Fruit fly (Drosophila melanogaster) whole organism, embryonic: Measurements from ENCODE around the gene CG15213.

Experiments used
- Antp ChIP-seq: fragments of 200-800 bp; sonication (Bioruptor generic); optimal IDR thresholded peaks from 3 replicates; lab custom pipeline; 2016; ENCODE audit warnings: missing biosample characterization, missing genetic modification characterization
- CG10209 ChIP-seq: fragments of 200-800 bp; sonication (Bioruptor generic); optimal IDR thresholded peaks from 3 replicates; lab custom pipeline; 2017; ENCODE audit warnings: missing biosample characterization, mild to moderate bottlenecking, missing genetic modification characterization, missing genetic modification reagents
- CG10543 ChIP-seq: fragments of 200-800 bp; sonication (Bioruptor generic); optimal IDR thresholded peaks from 3 replicates; lab custom pipeline; 2017; ENCODE audit warnings: missing biosample characterization, mild to moderate bottlenecking, missing genetic modification characterization, moderate library complexity
- CG10959 ChIP-seq: fragments of 200-800 bp; sonication (Bioruptor generic); IDR thresholded peaks from 2 replicates; pipeline ENCODE4 v1.3.6; 2022; ENCODE audit warnings: missing biosample characterization, missing genetic modification characterization
- CG12659 ChIP-seq: fragments of 200-800 bp; sonication (Bioruptor generic); optimal IDR thresholded peaks from 3 replicates; lab custom pipeline; 2017; ENCODE audit warnings: mild to moderate bottlenecking, missing biosample characterization, missing genetic modification reagents, missing genetic modification characterization
- CG1602 ChIP-seq: fragments of 200-800 bp; sonication (Bioruptor generic); optimal IDR thresholded peaks from 3 replicates; lab custom pipeline; 2016; ENCODE audit warnings: missing biosample characterization, missing genetic modification characterization
- CG17802 ChIP-seq: fragments of 200-800 bp; sonication (Bioruptor generic); optimal IDR thresholded peaks from 2 replicates; lab custom pipeline; 2018; ENCODE audit warnings: missing biosample characterization, mild to moderate bottlenecking, missing genetic modification characterization, moderate library complexity
- CG2678 ChIP-seq: fragments of 200-800 bp; sonication (Bioruptor generic); optimal IDR thresholded peaks from 3 replicates; lab custom pipeline; 2019; ENCODE audit warnings: missing biosample characterization, mild to moderate bottlenecking, missing genetic modification characterization, moderate library complexity
- CG2875 ChIP-seq: fragments of 200-800 bp; sonication (Bioruptor generic); optimal IDR thresholded peaks from 2 replicates; lab custom pipeline; 2017; ENCODE audit warnings: missing biosample characterization, mild to moderate bottlenecking, missing genetic modification characterization, missing genetic modification reagents
- CG30020 ChIP-seq: fragments of 200-800 bp; optimal IDR thresholded peaks from 2 replicates; lab custom pipeline; 2019; ENCODE audit warnings: missing biosample characterization, mild to moderate bottlenecking, missing genetic modification characterization, moderate library complexity
- CG32532 ChIP-seq: fragments of 200-800 bp; sonication (Bioruptor generic); IDR thresholded peaks from 2 replicates; pipeline ENCODE4 v1.3.6; 2022; ENCODE audit warnings: missing biosample characterization, missing genetic modification characterization
- CG32772 ChIP-seq: fragments of 200-800 bp; sonication (Bioruptor generic); IDR thresholded peaks from 2 replicates; pipeline ENCODE4 v1.3.6; 2022; ENCODE audit warnings: missing biosample characterization, missing genetic modification characterization
- CG6689 ChIP-seq: fragments of 200-800 bp; sonication (Bioruptor generic); IDR thresholded peaks from 2 replicates; pipeline ENCODE4 v1.3.6; 2022; ENCODE audit warnings: missing biosample characterization, missing genetic modification characterization
- CG7357 ChIP-seq: fragments of 200-800 bp; sonication (Bioruptor generic); IDR thresholded peaks from 3 replicates; pipeline ENCODE4 v1.3.6; 2022; ENCODE audit warnings: missing biosample characterization, missing genetic modification characterization
- CG7839 ChIP-seq: fragments of 200-800 bp; sonication (Bioruptor generic); optimal IDR thresholded peaks from 3 replicates; lab custom pipeline; 2018; ENCODE audit warnings: missing biosample characterization, mild to moderate bottlenecking, missing genetic modification characterization, moderate library complexity
- CG9727 ChIP-seq: fragments of 200-800 bp; sonication (Bioruptor generic); optimal IDR thresholded peaks from 3 replicates; lab custom pipeline; 2017; ENCODE audit warnings: missing biosample characterization, mild to moderate bottlenecking, missing genetic modification characterization
- CTCF ChIP-seq: fragments of 200-800 bp; sonication (Bioruptor generic); optimal IDR thresholded peaks from 2 replicates; lab custom pipeline; 2017; ENCODE audit warnings: missing biosample characterization, mild to moderate bottlenecking, missing genetic modification characterization, moderate library complexity
- CkIIα-i1 ChIP-seq: fragments of 200-800 bp; sonication (Bioruptor generic); IDR thresholded peaks from 2 replicates; pipeline ENCODE4 v1.3.6; 2022; ENCODE audit warnings: missing biosample characterization, missing genetic modification characterization
- Dek ChIP-seq: fragments of 200-800 bp; sonication (Bioruptor generic); optimal IDR thresholded peaks from 3 replicates; lab custom pipeline; 2019; ENCODE audit warnings: missing biosample characterization, mild to moderate bottlenecking, missing genetic modification characterization, moderate library complexity
- Elba2 ChIP-seq: fragments of 200-800 bp; sonication (Bioruptor generic); optimal IDR thresholded peaks from 3 replicates; lab custom pipeline; 2016; ENCODE audit warnings: missing biosample characterization, missing genetic modification characterization
- Ets65A ChIP-seq: fragments of 200-800 bp; sonication (Bioruptor generic); peaks from one replicate; lab custom pipeline; 2016; ENCODE audit warnings: missing biosample characterization, missing genetic modification characterization
- Ets97D ChIP-seq: fragments of 200-800 bp; sonication (Bioruptor generic); optimal IDR thresholded peaks from 3 replicates; lab custom pipeline; 2016; ENCODE audit warnings: missing biosample characterization, missing genetic modification characterization
- HLH3B ChIP-seq: fragments of 200-800 bp; sonication (Bioruptor generic); IDR thresholded peaks from 2 replicates; pipeline ENCODE4 v1.3.6; 2022; ENCODE audit warnings: missing biosample characterization, missing genetic modification characterization
- Hand ChIP-seq: fragments of 200-800 bp; sonication (Bioruptor generic); optimal IDR thresholded peaks from 2 replicates; lab custom pipeline; 2017; ENCODE audit warnings: mild to moderate bottlenecking, missing biosample characterization, missing genetic modification reagents, missing genetic modification characterization
- Hr3 ChIP-seq: fragments of 200-800 bp; sonication (Bioruptor generic); optimal IDR thresholded peaks from 3 replicates; lab custom pipeline; 2016; ENCODE audit warnings: missing biosample characterization, missing genetic modification characterization
- Sin3A ChIP-seq: fragments of >200 bp; optimal IDR thresholded peaks from 2 replicates; lab custom pipeline; 2018
- chm ChIP-seq: fragments of 200-800 bp; sonication (Bioruptor generic); IDR thresholded peaks from 2 replicates; pipeline ENCODE4 v1.3.6; 2022; ENCODE audit warnings: missing biosample characterization, missing genetic modification characterization
- chn ChIP-seq: fragments of 200-800 bp; sonication (Bioruptor generic); optimal IDR thresholded peaks from 2 replicates; lab custom pipeline; 2016; ENCODE audit warnings: missing biosample characterization, missing genetic modification characterization
- ci ChIP-seq: fragments of 200-800 bp; sonication (Bioruptor generic); IDR thresholded peaks from 3 replicates; pipeline ENCODE4 v1.3.6; 2022; ENCODE audit warnings: missing biosample characterization, missing genetic modification characterization
- ftz-f1 ChIP-seq: fragments of 200-800 bp; sonication (Bioruptor generic); optimal IDR thresholded peaks from 2 replicates; lab custom pipeline; 2016; ENCODE audit warnings: missing biosample characterization, missing genetic modification characterization
- gro ChIP-seq: fragments of 200-800 bp; sonication (Bioruptor generic); optimal IDR thresholded peaks from 2 replicates; lab custom pipeline; 2016; ENCODE audit warnings: missing biosample characterization, missing genetic modification characterization
- hbn ChIP-seq: fragments of 200-800 bp; sonication (Bioruptor generic); IDR thresholded peaks from 2 replicates; pipeline ENCODE4 v1.3.6; 2022; ENCODE audit warnings: missing biosample characterization, missing genetic modification characterization; ENCODE audit not compliant: partially characterized antibody
- ind ChIP-seq: fragments of 200-800 bp; sonication (Bioruptor generic); optimal IDR thresholded peaks from 3 replicates; lab custom pipeline; 2016; ENCODE audit warnings: missing biosample characterization, missing genetic modification characterization
- klu ChIP-seq: fragments of 200-800 bp; sonication (Bioruptor generic); IDR thresholded peaks from 2 replicates; pipeline ENCODE4 v1.3.6; 2022; ENCODE audit warnings: missing biosample characterization, missing genetic modification characterization
- lbe ChIP-seq: fragments of 200-800 bp; sonication (Bioruptor generic); optimal IDR thresholded peaks from 2 replicates; lab custom pipeline; 2016; ENCODE audit warnings: missing biosample characterization, mild to moderate bottlenecking, missing genetic modification characterization
- luna ChIP-seq: fragments of 200-800 bp; sonication (Bioruptor generic); optimal IDR thresholded peaks from 2 replicates; lab custom pipeline; 2016; ENCODE audit warnings: missing biosample characterization, missing genetic modification characterization
- nerfin-1 ChIP-seq: fragments of 200-800 bp; sonication (Bioruptor generic); optimal IDR thresholded peaks from 3 replicates; lab custom pipeline; 2019; ENCODE audit warnings: missing biosample characterization, mild to moderate bottlenecking, missing genetic modification characterization, moderate library complexity
- slbo ChIP-seq: fragments of 200-800 bp; sonication (Bioruptor generic); IDR thresholded peaks from 2 replicates; pipeline ENCODE4 v1.3.6; 2022; ENCODE audit warnings: missing biosample characterization, missing genetic modification characterization
- sob ChIP-seq: fragments of 200-800 bp; sonication (Bioruptor generic); IDR thresholded peaks from 2 replicates; pipeline ENCODE4 v1.3.6; 2022; ENCODE audit warnings: missing biosample characterization, missing genetic modification characterization
- sug ChIP-seq: fragments of 200-800 bp; optimal IDR thresholded peaks from 2 replicates; lab custom pipeline; 2019; ENCODE audit warnings: missing biosample characterization, mild to moderate bottlenecking, missing genetic modification characterization, moderate library complexity
- trem ChIP-seq: fragments of 200-800 bp; optimal IDR thresholded peaks from 3 replicates; lab custom pipeline; 2019; ENCODE audit warnings: missing biosample characterization, mild to moderate bottlenecking, missing genetic modification characterization, moderate library complexity
- tup ChIP-seq: fragments of 200-800 bp; sonication (Bioruptor generic); optimal IDR thresholded peaks from 2 replicates; lab custom pipeline; 2016; ENCODE audit warnings: missing biosample characterization, mild to moderate bottlenecking, missing genetic modification characterization, moderate library complexity
- unc-4 ChIP-seq: fragments of 200-800 bp; sonication (Bioruptor generic); IDR thresholded peaks from 2 replicates; pipeline ENCODE4 v1.3.6; 2022; ENCODE audit warnings: missing biosample characterization, missing genetic modification characterization; ENCODE audit not compliant: partially characterized antibody
- zen ChIP-seq: fragments of 200-800 bp; sonication (Bioruptor generic); optimal IDR thresholded peaks from 3 replicates; lab custom pipeline; 2018; ENCODE audit warnings: missing biosample characterization, mild to moderate bottlenecking, missing genetic modification characterization, moderate library complexity

Gene CG15213

dm6 chr3L:5152354-5152806 is 19.4 kb upstream of the CG15213 start, which contains the start of the genes Gen and Srp54k (continued):
- TF ChIP-seq luna, result no peak
- TF ChIP-seq chm (GFP tag; lab: Robert Waterston, UW), result 0 out of 2 replicates have a peak, but pooled peaks have one; percentile 16
- TF ChIP-seq Elba2, result no peak
- TF ChIP-seq ind (GFP tag; lab: Kevin White, UChicago), result peak; percentile 5
- peak; percentile 83 for TF ChIP-seq CG12659
- TF ChIP-seq CG30020 (tag; lab: Kevin White, UChicago), result no peak
- TF ChIP-seq slbo, result peak; percentile 63
- TF ChIP-seq Ets97D, result peak; percentile 70
- TF ChIP-seq Dek (tag; lab: Kevin White, UChicago), result peak; percentile 38
- no peak for TF ChIP-seq CkIIα-i1
- no peak for TF ChIP-seq nerfin-1 (tag; lab: Kevin White, UChicago)
- peak; percentile 22; the same call in 1 of the 2 replicates for TF ChIP-seq klu (GFP tag; lab: Robert Waterston, UW)
- TF ChIP-seq Hr3, result peak; percentile 23
- TF ChIP-seq chn, result no peak
- TF ChIP-seq ci, result peak; percentile 60; the same call in 2 of the 3 replicates
- TF ChIP-seq CG17802 (tag; lab: Kevin White, UChicago), result no peak
- TF ChIP-seq CG7357 (GFP tag; lab: Robert Waterston, UW), result no peak
- TF ChIP-seq gro (GFP tag; lab: Kevin White, UChicago), result no peak
- no peak for TF ChIP-seq CG7839 (tag; lab: Kevin White, UChicago)
- TF ChIP-seq CG32772 (GFP tag; lab: Robert Waterston, UW), result no peak
- no peak for TF ChIP-seq CG1602 (GFP tag; lab: Kevin White, UChicago)
- no peak for TF ChIP-seq Hand (GFP tag; lab: Kevin White, UChicago)
- no peak for TF ChIP-seq unc-4 (GFP tag; lab: Robert Waterston, UW)
- peak; percentile 39 for TF ChIP-seq CG10543 (GFP tag; lab: Kevin White, UChicago)
- TF ChIP-seq lbe (GFP tag; lab: Kevin White, UChicago), result no peak
- no peak for TF ChIP-seq CG2678 (tag; lab: Kevin White, UChicago)
- no peak for TF ChIP-seq hbn
- TF ChIP-seq ftz-f1 (GFP tag; lab: Kevin White, UChicago), result no peak
- TF ChIP-seq Antp (GFP tag; lab: Kevin White, UChicago), result no peak
- peak; percentile 88 for TF ChIP-seq Sin3A (lab: Kevin White, UChicago)
- no peak for TF ChIP-seq CTCF (GFP tag; lab: Kevin White, UChicago)
- TF ChIP-seq CG9727 (GFP tag; lab: Kevin White, UChicago), result peak; percentile 41
- TF ChIP-seq tup (GFP tag; lab: Kevin White, UChicago), result no peak
- peak; percentile 43 for TF ChIP-seq CG32532 (GFP tag; lab: Robert Waterston, UW)
- TF ChIP-seq CG10959 (GFP tag; lab: Robert Waterston, UW), result no peak
- peak; percentile 63 for TF ChIP-seq sob (GFP tag; lab: Robert Waterston, UW)
- TF ChIP-seq CG10209 (GFP tag; lab: Kevin White, UChicago), result no peak
- TF ChIP-seq Ets65A (GFP tag; lab: Kevin White, UChicago), result peak; percentile 92
- no peak for TF ChIP-seq CG2875 (GFP tag; lab: Kevin White, UChicago)
- peak; percentile 59 for TF ChIP-seq CG6689 (GFP tag; lab: Robert Waterston, UW)
- no peak for TF ChIP-seq sug (tag; lab: Kevin White, UChicago)
- TF ChIP-seq HLH3B (GFP tag; lab: Robert Waterston, UW), result peak; percentile 32; the same call in 1 of the 2 replicates
- peak; percentile 23 for TF ChIP-seq trem (tag; lab: Kevin White, UChicago)
- no peak for TF ChIP-seq zen (tag; lab: Kevin White, UChicago)
